Worm (Caenorhabditis elegans): ENCODE measurements around the gene Y53F4B.26.

Y53F4B.26 gene

DNA sequence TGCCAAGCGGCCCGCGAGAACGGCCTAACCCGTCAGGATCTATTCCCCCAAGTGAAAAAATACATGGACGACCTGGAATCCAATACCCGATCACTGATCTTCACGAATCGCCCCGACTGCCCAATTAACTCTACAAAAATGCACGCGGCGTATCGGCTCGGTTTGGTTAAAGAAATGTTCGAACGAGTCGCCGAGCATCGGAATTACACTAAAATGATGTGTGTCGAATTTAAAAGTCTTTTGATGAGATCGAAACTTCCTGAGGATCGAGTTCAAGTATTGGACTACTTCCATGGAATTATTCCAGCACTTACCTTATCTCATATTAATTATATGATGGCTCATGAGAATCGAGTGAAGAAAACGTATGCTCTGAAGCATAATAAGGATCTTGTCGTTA is 33.6 kb downstream of the Y53F4B.26 start:
- TF ChIP-seq madf-2 (tag; optimal IDR thresholded peaks at IDR 0.05), result no peak
- TF ChIP-seq pax-1 (tag; optimal IDR thresholded peaks at IDR 0.05), result no peak
- no peak for TF ChIP-seq hlh-13 (GFP tag; optimal IDR thresholded peaks at IDR 0.05)
- TF ChIP-seq nfya-1 (tag; optimal IDR thresholded peaks at IDR 0.05), result no peak
- TF ChIP-seq K09A11.1 (tag; optimal IDR thresholded peaks at IDR 0.05; ENCODE audit: insufficient read depth), result no peak
- no peak for TF ChIP-seq tbx-7 (tag; optimal IDR thresholded peaks at IDR 0.05)
- TF ChIP-seq ceh-9 (tag; optimal IDR thresholded peaks at IDR 0.05), result no peak
- no peak for TF ChIP-seq fkh-10 (GFP tag; optimal IDR thresholded peaks at IDR 0.05)
- TF ChIP-seq npax-4 (tag; optimal IDR thresholded peaks at IDR 0.05), result no peak

Measured in whole organism, late embryonic.